Fruit fly (Drosophila melanogaster) whole organism, embryonic: ENCODE data around the gene CG12995.

Source experiments
- CG12236 ChIP-seq: fragments of 200-800 bp; sonication (Bioruptor generic); optimal IDR thresholded peaks from 2 replicates; lab custom pipeline; 2016; ENCODE audit warnings: missing biosample characterization, missing genetic modification characterization
- CG14710 ChIP-seq: fragments of 200-800 bp; sonication (Bioruptor generic); optimal IDR thresholded peaks from 3 replicates; lab custom pipeline; 2019; ENCODE audit warnings: missing biosample characterization, mild to moderate bottlenecking, missing genetic modification characterization, moderate library complexity
- CG14965 ChIP-seq: fragments of 200-800 bp; sonication (Bioruptor generic); optimal IDR thresholded peaks from 2 replicates; lab custom pipeline; 2016; ENCODE audit warnings: missing biosample characterization, missing genetic modification characterization, borderline replicate concordance
- CG30431 ChIP-seq: fragments of 200-800 bp; sonication (Bioruptor generic); optimal IDR thresholded peaks from 2 replicates; lab custom pipeline; 2017; ENCODE audit warnings: missing biosample characterization, missing genetic modification characterization
- CG31441 ChIP-seq: fragments of 200-800 bp; sonication (Bioruptor generic); IDR thresholded peaks from 2 replicates; pipeline ENCODE4 v1.3.6; 2022; ENCODE audit warnings: missing biosample characterization, missing genetic modification characterization
- CG4707 ChIP-seq: fragments of 200-800 bp; sonication (Bioruptor generic); optimal IDR thresholded peaks from 2 replicates; lab custom pipeline; 2018; ENCODE audit warnings: missing biosample characterization, mild to moderate bottlenecking, missing genetic modification characterization, moderate library complexity
- CG8089 ChIP-seq: fragments of 200-800 bp; sonication (Bioruptor generic); optimal IDR thresholded peaks from 3 replicates; lab custom pipeline; 2016; ENCODE audit warnings: missing biosample characterization, missing genetic modification characterization
- al ChIP-seq: fragments of 200-800 bp; sonication (Bioruptor generic); IDR thresholded peaks from 2 replicates; pipeline ENCODE4 v1.3.6; 2022; ENCODE audit warnings: missing biosample characterization, missing genetic modification characterization
- dmrt11E ChIP-seq: fragments of 200-800 bp; sonication (Bioruptor generic); optimal IDR thresholded peaks from 3 replicates; lab custom pipeline; 2018; ENCODE audit warnings: missing biosample characterization, mild to moderate bottlenecking, missing genetic modification characterization, moderate library complexity
- gfzf ChIP-seq: fragments of 200-800 bp; sonication (Bioruptor generic); optimal IDR thresholded peaks from 2 replicates; lab custom pipeline; 2016; ENCODE audit warnings: missing biosample characterization, mild to moderate bottlenecking, missing genetic modification characterization, moderate library complexity
- jigr1 ChIP-seq: fragments of 200-800 bp; sonication (Bioruptor generic); IDR thresholded peaks from 3 replicates; pipeline ENCODE4 v1.3.6; 2022; ENCODE audit warnings: missing biosample characterization, missing genetic modification characterization
- unpg ChIP-seq: fragments of 200-800 bp; sonication (Bioruptor generic); optimal IDR thresholded peaks from 3 replicates; lab custom pipeline; 2018; ENCODE audit warnings: missing biosample characterization, mild to moderate bottlenecking, missing genetic modification characterization, moderate library complexity

DNA sequence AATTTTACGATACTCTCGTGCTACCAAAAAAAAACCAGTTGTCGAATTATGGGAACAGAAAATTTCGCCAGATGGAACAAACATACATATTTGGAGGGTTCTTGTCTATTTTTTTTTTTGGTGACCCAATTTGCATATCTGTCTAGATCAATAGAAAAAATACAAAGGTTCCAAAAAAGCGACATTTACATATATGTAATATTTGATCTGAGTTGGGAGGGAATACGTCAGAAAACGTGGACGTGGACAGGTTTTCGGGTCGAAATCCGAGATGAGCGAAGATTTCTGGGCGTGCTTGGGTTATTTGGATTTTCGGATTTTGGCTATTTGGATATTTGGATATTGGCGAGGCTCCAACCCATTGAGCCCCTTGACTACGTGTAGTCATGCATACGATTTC is 4.8 kb downstream of the CG12995 start:
- TF ChIP-seq jigr1 (GFP tag; lab: Robert Waterston, UW) (no peak), CG14965 (GFP tag; lab: Kevin White, UChicago) (no peak), CG4707 (GFP tag; lab: Kevin White, UChicago) (no peak), al (GFP tag; lab: Robert Waterston, UW) (no peak), CG14710 (tag; lab: Kevin White, UChicago) (no peak), dmrt11E (no peak), CG30431 (GFP tag; lab: Kevin White, UChicago) (no peak), CG31441 (GFP tag; lab: Robert Waterston, UW) (no peak), unpg (no peak), CG8089 (no peak), gfzf (GFP tag; lab: Kevin White, UChicago) (no peak), CG12236 (GFP tag; lab: Kevin White, UChicago) (no peak)
